Worm (Caenorhabditis elegans): ENCODE data around the gene C28F5.1.

ce11 chrII:7554716-7555247 lies 49.7 kb downstream of the C28F5.1 start:
- TF ChIP-seq nhr-77 (tag; optimal IDR thresholded peaks at IDR 0.05) (no peak), ceh-28 (tag; optimal IDR thresholded peaks at IDR 0.05) (no peak), ztf-4 (tag; optimal IDR thresholded peaks at IDR 0.05) (no peak), nhr-25 (tag; optimal IDR thresholded peaks at IDR 0.05) (peak; percentile 81), nhr-12 (tag; optimal IDR thresholded peaks at IDR 0.05) (no peak), ceh-82 (tag; optimal IDR thresholded peaks at IDR 0.05) (no peak), fos-1 (tag; optimal IDR thresholded peaks at IDR 0.05) (no peak), pha-4 (tag; optimal IDR thresholded peaks at IDR 0.05) (peak; percentile 55), zag-1 (tag; optimal IDR thresholded peaks at IDR 0.05) (no peak), nhr-76 (tag; optimal IDR thresholded peaks at IDR 0.05) (no peak), snpc-4 (tag; optimal IDR thresholded peaks at IDR 0.05) (no peak)

Measured in whole organism, L3 larva.